Fruit fly (Drosophila melanogaster) whole organism, embryonic: ENCODE measurements around the gene C901.
A peak's percentile ranks its signal among the peaks of the same experiment; 100 is the strongest.

ENCODE experiments used
- Bteb2 ChIP-seq: fragments of 200-800 bp; sonication (Bioruptor generic); optimal IDR thresholded peaks from 2 replicates; lab custom pipeline; 2016; ENCODE audit warnings: missing biosample characterization, missing genetic modification characterization
- CG11695 ChIP-seq: fragments of 200-800 bp; sonication (Bioruptor generic); IDR thresholded peaks from 3 replicates; pipeline ENCODE4 v1.3.6; 2022; ENCODE audit warnings: missing biosample characterization, missing genetic modification characterization
- CG12236 ChIP-seq: fragments of 200-800 bp; sonication (Bioruptor generic); optimal IDR thresholded peaks from 2 replicates; lab custom pipeline; 2016; ENCODE audit warnings: missing biosample characterization, missing genetic modification characterization
- CG16779 ChIP-seq: fragments of 200-800 bp; sonication (Bioruptor generic); IDR thresholded peaks from 2 replicates; pipeline ENCODE4 v1.3.6; 2022; ENCODE audit warnings: missing biosample characterization, missing genetic modification characterization
- CG17829 ChIP-seq: fragments of 200-800 bp; optimal IDR thresholded peaks from 2 replicates; lab custom pipeline; 2019; ENCODE audit warnings: missing biosample characterization, mild to moderate bottlenecking, missing genetic modification characterization, moderate library complexity
- CG1792 ChIP-seq: fragments of 200-800 bp; sonication (Bioruptor generic); optimal IDR thresholded peaks from 2 replicates; lab custom pipeline; 2016; ENCODE audit warnings: missing biosample characterization, missing genetic modification characterization
- CG1832 ChIP-seq: fragments of 200-800 bp; sonication (Bioruptor generic); optimal IDR thresholded peaks from 2 replicates; lab custom pipeline; 2017; ENCODE audit warnings: missing biosample characterization, mild to moderate bottlenecking, missing genetic modification characterization, inconsistent platforms
- CG18764 ChIP-seq: fragments of 200-800 bp; sonication (Bioruptor generic); optimal IDR thresholded peaks from 3 replicates; lab custom pipeline; 2016; ENCODE audit warnings: missing biosample characterization, missing genetic modification characterization
- CG32532 ChIP-seq: fragments of 200-800 bp; sonication (Bioruptor generic); IDR thresholded peaks from 2 replicates; pipeline ENCODE4 v1.3.6; 2022; ENCODE audit warnings: missing biosample characterization, missing genetic modification characterization
- CG8924 ChIP-seq: fragments of 200-800 bp; optimal IDR thresholded peaks from 3 replicates; lab custom pipeline; 2019; ENCODE audit warnings: missing biosample characterization, mild to moderate bottlenecking, missing genetic modification characterization, moderate library complexity
- CG9817 ChIP-seq: fragments of 200-800 bp; sonication (Bioruptor generic); optimal IDR thresholded peaks from 2 replicates; lab custom pipeline; 2018; ENCODE audit warnings: missing biosample characterization, mild to moderate bottlenecking, missing genetic modification characterization, moderate library complexity
- CG9932 ChIP-seq: fragments of 200-800 bp; sonication (Bioruptor generic); IDR thresholded peaks from 2 replicates; pipeline ENCODE4 v1.3.6; 2022; ENCODE audit warnings: missing biosample characterization, missing genetic modification characterization
- CTCF ChIP-seq: fragments of 200-800 bp; sonication (Bioruptor generic); optimal IDR thresholded peaks from 2 replicates; lab custom pipeline; 2017; ENCODE audit warnings: missing biosample characterization, mild to moderate bottlenecking, missing genetic modification characterization, moderate library complexity
- CrebB ChIP-seq: fragments of 200-800 bp; sonication (Bioruptor generic); optimal IDR thresholded peaks from 3 replicates; lab custom pipeline; 2018; ENCODE audit warnings: missing biosample characterization, mild to moderate bottlenecking, missing genetic modification characterization
- D19B ChIP-seq: fragments of 200-800 bp; sonication (Bioruptor generic); optimal IDR thresholded peaks from 2 replicates; lab custom pipeline; 2017; ENCODE audit warnings: missing biosample characterization, mild to moderate bottlenecking, missing genetic modification characterization
- Dll ChIP-seq: fragments of 200-800 bp; sonication (Bioruptor generic); IDR thresholded peaks from 4 replicates; pipeline ENCODE4 v1.3.6; 2022; ENCODE audit warnings: missing biosample characterization, missing genetic modification characterization; ENCODE audit not compliant: partially characterized antibody
- H15 ChIP-seq: fragments of 200-800 bp; sonication (Bioruptor generic); IDR thresholded peaks from 3 replicates; pipeline ENCODE4 v1.3.6; 2022; ENCODE audit warnings: missing biosample characterization, missing genetic modification characterization
- Hr78 ChIP-seq, 2 experiments: fragments of 200-800 bp in 1 of 2; fragments of >200 bp in 1 of 2; sonication (Bioruptor generic) in 1 of 2; optimal IDR thresholded peaks; 2 replicates each; lab custom pipeline; 2017 to 2019; ENCODE audit warnings: missing biosample characterization in 2 of 2, missing genetic modification characterization in 2 of 2, mild to moderate bottlenecking in 1 of 2, moderate library complexity in 1 of 2
- Nf-YB ChIP-seq: fragments of 200-800 bp; sonication (Bioruptor generic); optimal IDR thresholded peaks from 3 replicates; lab custom pipeline; 2019; ENCODE audit warnings: missing biosample characterization, mild to moderate bottlenecking, missing genetic modification characterization, moderate library complexity
- PHDP ChIP-seq: fragments of 200-800 bp; sonication (Bioruptor generic); optimal IDR thresholded peaks from 3 replicates; lab custom pipeline; 2018; ENCODE audit warnings: missing biosample characterization, mild to moderate bottlenecking, missing genetic modification characterization, moderate library complexity
- Rfx ChIP-seq: fragments of 200-800 bp; sonication (Bioruptor generic); IDR thresholded peaks from 2 replicates; pipeline ENCODE4 v1.3.6; 2022; ENCODE audit warnings: missing biosample characterization, missing genetic modification characterization
- ara ChIP-seq: fragments of 200-800 bp; sonication (Bioruptor generic); IDR thresholded peaks from 2 replicates; pipeline ENCODE4 v1.3.6; 2022; ENCODE audit warnings: missing biosample characterization, missing genetic modification characterization
- az2 ChIP-seq: fragments of 200-800 bp; sonication (Bioruptor generic); optimal IDR thresholded peaks from 3 replicates; lab custom pipeline; 2016; ENCODE audit warnings: missing biosample characterization, missing genetic modification characterization
- bbx ChIP-seq: fragments of 200-800 bp; sonication (Bioruptor generic); IDR thresholded peaks from 2 replicates; pipeline ENCODE4 v1.3.6; 2022; ENCODE audit warnings: missing biosample characterization, missing genetic modification characterization; ENCODE audit not compliant: partially characterized antibody
- caup ChIP-seq: fragments of 200-800 bp; sonication (Bioruptor generic); optimal IDR thresholded peaks from 3 replicates; lab custom pipeline; 2017; ENCODE audit warnings: missing biosample characterization, mild to moderate bottlenecking, missing genetic modification characterization, moderate library complexity; ENCODE audit not compliant: severe bottlenecking
- ci ChIP-seq: fragments of 200-800 bp; sonication (Bioruptor generic); IDR thresholded peaks from 3 replicates; pipeline ENCODE4 v1.3.6; 2022; ENCODE audit warnings: missing biosample characterization, missing genetic modification characterization
- croc ChIP-seq: fragments of 200-800 bp; sonication (Bioruptor generic); conservative IDR thresholded peaks from 3 replicates; pipeline ENCODE4 v1.3.6; 2022; ENCODE audit warnings: missing biosample characterization, missing genetic modification characterization
- crp ChIP-seq, 2 experiments: fragments of 200-800 bp; sonication (Bioruptor generic); optimal IDR thresholded peaks; 2 replicates in 1 of 2; 3 replicates in 1 of 2; lab custom pipeline; 2017; ENCODE audit warnings: missing biosample characterization in 2 of 2, missing genetic modification characterization in 2 of 2, mild to moderate bottlenecking in 1 of 2, moderate library complexity in 1 of 2
- ewg ChIP-seq: fragments of 200-800 bp; sonication (Bioruptor generic); optimal IDR thresholded peaks from 3 replicates; lab custom pipeline; 2017; ENCODE audit warnings: mild to moderate bottlenecking, missing biosample characterization, missing genetic modification reagents, missing genetic modification characterization
- eyg ChIP-seq: fragments of 200-800 bp; sonication (Bioruptor generic); optimal IDR thresholded peaks from 3 replicates; lab custom pipeline; 2016; ENCODE audit warnings: missing biosample characterization, missing genetic modification characterization
- fd96Cb ChIP-seq: fragments of 200-800 bp; sonication (Bioruptor generic); optimal IDR thresholded peaks from 2 replicates; lab custom pipeline; 2018; ENCODE audit warnings: missing biosample characterization, mild to moderate bottlenecking, missing genetic modification characterization, moderate library complexity
- fu2 ChIP-seq: fragments of 200-800 bp; sonication (Bioruptor generic); optimal IDR thresholded peaks from 2 replicates; lab custom pipeline; 2016; ENCODE audit warnings: missing biosample characterization, missing genetic modification characterization
- gsb-n ChIP-seq: fragments of 200-800 bp; sonication (Bioruptor generic); optimal IDR thresholded peaks from 3 replicates; lab custom pipeline; 2018; ENCODE audit warnings: missing biosample characterization, mild to moderate bottlenecking, missing genetic modification characterization
- hkb ChIP-seq, 2 experiments: fragments of 200-800 bp in 1 of 2; fragments of >200 bp in 1 of 2; sonication (Bioruptor generic) in 1 of 2; IDR thresholded peaks in 1 of 2; optimal IDR thresholded peaks in 1 of 2; 2 replicates each; pipeline versions ENCODE4 v1.3.6 to Lab custom; 2017 to 2022; ENCODE audit warnings: missing biosample characterization in 1 of 2, missing genetic modification characterization in 1 of 2
- kay ChIP-seq: fragments of 200-800 bp; sonication (Bioruptor generic); optimal IDR thresholded peaks from 2 replicates; lab custom pipeline; 2016; ENCODE audit warnings: missing biosample characterization, missing genetic modification characterization
- lmd ChIP-seq: fragments of 200-800 bp; sonication (Bioruptor generic); IDR thresholded peaks from 2 replicates; pipeline ENCODE4 v1.3.6; 2022; ENCODE audit warnings: missing biosample characterization, missing genetic modification characterization
- nau ChIP-seq: fragments of 200-800 bp; sonication (Bioruptor generic); optimal IDR thresholded peaks from 3 replicates; lab custom pipeline; 2017; ENCODE audit warnings: missing biosample characterization, mild to moderate bottlenecking, missing genetic modification characterization, missing genetic modification reagents
- otp ChIP-seq: fragments of 200-800 bp; sonication (Bioruptor generic); IDR thresholded peaks from 3 replicates; pipeline ENCODE4, ENCODE4 v1.3.6; 2022; ENCODE audit warnings: missing biosample characterization, missing genetic modification characterization
- pb ChIP-seq: fragments of 200-800 bp; sonication (Bioruptor generic); optimal IDR thresholded peaks from 3 replicates; lab custom pipeline; 2016; ENCODE audit warnings: missing biosample characterization, missing genetic modification characterization
- pros ChIP-seq: fragments of 200-800 bp; sonication (Bioruptor generic); optimal IDR thresholded peaks from 3 replicates; lab custom pipeline; 2019; ENCODE audit warnings: missing biosample characterization, mild to moderate bottlenecking, missing genetic modification characterization, moderate library complexity
- rib ChIP-seq: fragments of 200-800 bp; sonication (Bioruptor generic); IDR thresholded peaks from 2 replicates; pipeline ENCODE4 v1.3.6; 2022; ENCODE audit warnings: missing biosample characterization, missing genetic modification characterization
- row ChIP-seq: fragments of 200-800 bp; sonication (Bioruptor generic); IDR thresholded peaks from 3 replicates; pipeline ENCODE4 v1.3.6; 2022; ENCODE audit warnings: missing biosample characterization, missing genetic modification characterization
- seq ChIP-seq: fragments of 200-800 bp; sonication (Bioruptor generic); IDR thresholded peaks from 2 replicates; pipeline ENCODE4 v1.3.6; 2022; ENCODE audit warnings: missing biosample characterization, missing genetic modification characterization
- slp2 ChIP-seq: fragments of 200-800 bp; sonication (Bioruptor generic); optimal IDR thresholded peaks from 2 replicates; lab custom pipeline; 2016; ENCODE audit warnings: missing biosample characterization, missing genetic modification characterization
- sug ChIP-seq: fragments of 200-800 bp; optimal IDR thresholded peaks from 2 replicates; lab custom pipeline; 2019; ENCODE audit warnings: missing biosample characterization, mild to moderate bottlenecking, missing genetic modification characterization, moderate library complexity
- twi ChIP-seq: fragments of 200-800 bp; optimal IDR thresholded peaks from 2 replicates; lab custom pipeline; 2019; ENCODE audit warnings: missing biosample characterization, mild to moderate bottlenecking, missing genetic modification characterization, moderate library complexity
- vfl ChIP-seq: fragments of 200-800 bp; sonication (Bioruptor generic); optimal IDR thresholded peaks from 2 replicates; lab custom pipeline; 2016; ENCODE audit warnings: missing biosample characterization, missing genetic modification characterization
- vvl ChIP-seq: fragments of 200-800 bp; sonication (Bioruptor generic); IDR thresholded peaks from 2 replicates; pipeline ENCODE4 v1.3.6; 2022; ENCODE audit warnings: missing biosample characterization, missing genetic modification characterization
- zfh2 ChIP-seq: fragments of 200-800 bp; sonication (Bioruptor generic); optimal IDR thresholded peaks from 2 replicates; lab custom pipeline; 2016; ENCODE audit warnings: missing biosample characterization, missing genetic modification characterization

The C901 gene

DNA sequence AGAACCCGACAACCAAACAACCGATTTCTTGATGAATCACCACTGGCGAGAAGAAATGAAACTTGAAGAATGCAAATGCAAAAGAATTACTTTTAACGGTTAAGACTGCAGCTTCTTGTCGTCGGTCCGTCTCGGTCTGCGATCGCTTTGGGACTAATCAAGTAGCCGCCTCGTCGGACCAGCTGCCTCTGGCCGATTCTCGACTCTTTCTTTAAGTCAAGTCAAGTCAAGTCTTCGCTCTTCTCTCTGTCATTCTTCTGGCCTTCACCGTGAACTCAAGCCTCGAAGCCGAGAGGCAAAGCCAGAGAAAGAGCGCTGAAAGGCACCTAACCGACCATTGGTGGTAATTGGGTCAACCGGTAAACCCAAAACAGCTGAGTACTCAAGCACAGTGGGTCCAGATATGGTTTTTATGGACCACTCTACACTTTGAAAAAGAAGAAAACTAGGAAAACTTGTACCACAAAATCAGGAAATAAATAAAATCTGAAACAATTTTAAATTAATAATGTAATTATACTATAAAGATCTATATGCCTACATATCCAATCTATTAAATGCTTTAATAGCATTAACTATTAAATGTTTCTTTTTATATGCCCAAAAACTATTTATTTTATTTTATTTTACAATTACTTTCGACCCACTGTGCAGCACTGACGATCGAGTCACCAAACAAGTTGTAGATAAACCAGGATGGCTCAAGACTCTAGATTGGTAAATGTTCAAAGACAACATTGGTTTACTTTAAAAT, at the start of gene C901:
Gene C901 (minus strand): TSS at position 157 of the 754 bp plus-strand sequence.
- TF ChIP-seq row (peak; percentile 61), seq (GFP tag; lab: Robert Waterston, UW) (0 out of 2 replicates have a peak, but pooled peaks have one; percentile 27), CTCF (peak; percentile 16), fu2 (GFP tag; lab: Kevin White, UChicago) (no peak), otp (GFP tag; lab: Robert Waterston, UW) (no peak), Bteb2 (GFP tag; lab: Kevin White, UChicago) (no peak), CG32532 (peak; percentile 57; the same call in 1 of the 2 replicates), slp2 (GFP tag; lab: Kevin White, UChicago) (no peak), lmd (GFP tag; lab: Robert Waterston, UW) (peak; percentile 69), vfl (GFP tag; lab: Kevin White, UChicago) (no peak), pros (peak; percentile 92), kay (no peak), D19B (GFP tag; lab: Kevin White, UChicago) (no peak), CG1792 (no peak), Nf-YB (GFP tag; lab: Kevin White, UChicago) (peak; percentile 52), H15 (GFP tag; lab: Robert Waterston, UW) (0 out of 3 replicates have a peak, but pooled peaks have one; percentile 15), nau (GFP tag; lab: Kevin White, UChicago) (no peak), pb (GFP tag; lab: Kevin White, UChicago) (no peak), hkb (optimal IDR thresholded peaks at IDR 0.05; lab: Kevin White, UChicago) (no peak), hkb (GFP tag; IDR thresholded peaks at IDR 0.05; lab: Robert Waterston, UW) (peak; percentile 67), ewg (GFP tag; lab: Kevin White, UChicago) (peak; percentile 59), croc (GFP tag; lab: Robert Waterston, UW) (peak; percentile 68), eyg (GFP tag; lab: Kevin White, UChicago) (no peak), CG9932 (GFP tag; lab: Robert Waterston, UW) (peak; percentile 20; the same call in 1 of the 2 replicates), CG12236 (GFP tag; lab: Kevin White, UChicago) (no peak), CG18764 (GFP tag; lab: Kevin White, UChicago) (peak; percentile 20), rib (GFP tag; lab: Robert Waterston, UW) (no peak), gsb-n (tag; lab: Kevin White, UChicago) (peak; percentile 78), Rfx (peak; percentile 45; the same call in 1 of the 2 replicates), CG8924 (tag; lab: Kevin White, UChicago) (peak; percentile 80), bbx (GFP tag; lab: Robert Waterston, UW) (no peak), crp (GFP tag; optimal IDR thresholded peaks at IDR 0.05; lab: Kevin White, UChicago) (peak in 1 of 2 experiments; percentile 34), PHDP (tag; lab: Kevin White, UChicago) (peak; percentile 78), CG16779 (GFP tag; lab: Robert Waterston, UW) (no peak), Dll (GFP tag; lab: Robert Waterston, UW) (no peak), Hr78 (GFP tag; optimal IDR thresholded peaks at IDR 0.05; lab: Kevin White, UChicago) (peak in 1 of 2 experiments; percentile 77), ci (GFP tag; lab: Robert Waterston, UW) (peak; percentile 73), vvl (peak; percentile 78), twi (tag; lab: Kevin White, UChicago) (peak; percentile 60), CrebB (peak; percentile 12), ara (GFP tag; lab: Robert Waterston, UW) (peak; percentile 49; the same call in 1 of the 2 replicates), caup (peak; percentile 6), zfh2 (GFP tag; lab: Kevin White, UChicago) (no peak), az2 (GFP tag; lab: Kevin White, UChicago) (peak; percentile 59), CG11695 (GFP tag; lab: Robert Waterston, UW) (peak; percentile 79), sug (tag; lab: Kevin White, UChicago) (no peak), fd96Cb (tag; lab: Kevin White, UChicago) (peak; percentile 82), CG9817 (tag; lab: Kevin White, UChicago) (peak; percentile 47), CG1832 (GFP tag; lab: Kevin White, UChicago) (no peak), CG17829 (tag; lab: Kevin White, UChicago) (peak; percentile 68)
